Worm (Caenorhabditis elegans) whole organism, L2 larva: ENCODE results near the gene mdf-1.

Experiments used
- C34F6.9 ChIP-seq: fragments of 150-350 bp; optimal IDR thresholded peaks from 2 replicates; lab custom pipeline; 2014; ENCODE audit warnings: missing biosample characterization, missing genetic modification characterization
- F13H6.1 ChIP-seq: sonication (generic microtip); optimal IDR thresholded peaks from 2 replicates; lab custom pipeline; 2016; ENCODE audit warnings: missing genetic modification characterization, missing compliant biosample characterization
- R02D3.7 ChIP-seq: fragments of 150-350 bp; optimal IDR thresholded peaks from 2 replicates; lab custom pipeline; 2014; ENCODE audit warnings: missing biosample characterization, missing genetic modification characterization
- Y55F3AM.14 ChIP-seq: fragments of 200-800 bp; sonication (Bioruptor generic); optimal IDR thresholded peaks from 2 replicates; lab custom pipeline; 2018; ENCODE audit warnings: mild to moderate bottlenecking, missing genetic modification characterization, missing compliant biosample characterization
- ZK546.5 ChIP-seq: sonication (generic microtip); optimal IDR thresholded peaks from 2 replicates; lab custom pipeline; 2017; ENCODE audit warnings: missing biosample characterization, missing genetic modification characterization
- alr-1 ChIP-seq: fragments of 150-350 bp; optimal IDR thresholded peaks from 2 replicates; lab custom pipeline; 2014; ENCODE audit warnings: missing biosample characterization, missing genetic modification characterization
- aly-2 ChIP-seq: fragments of 150-350 bp; optimal IDR thresholded peaks from 2 replicates; lab custom pipeline; 2014; ENCODE audit warnings: missing biosample characterization, missing genetic modification characterization
- ama-1 ChIP-seq: fragments of 150-350 bp; optimal IDR thresholded peaks from 2 replicates; lab custom pipeline; 2018; ENCODE audit warnings: inconsistent platforms
- blmp-1 ChIP-seq: sonication (generic microtip); optimal IDR thresholded peaks from 2 replicates; lab custom pipeline; 2017; ENCODE audit warnings: missing genetic modification characterization, mild to moderate bottlenecking, missing compliant biosample characterization, antibody characterized with exemption, moderate library complexity; ENCODE audit not compliant: insufficient read depth
- ceh-82 ChIP-seq: fragments of 150-350 bp; optimal IDR thresholded peaks from 2 replicates; lab custom pipeline; 2014; ENCODE audit warnings: missing biosample characterization, missing genetic modification characterization
- dmd-4 ChIP-seq: sonication (generic microtip); optimal IDR thresholded peaks from 2 replicates; lab custom pipeline; 2017; ENCODE audit warnings: missing biosample characterization, missing genetic modification characterization
- elt-3 ChIP-seq: sonication (generic microtip); optimal IDR thresholded peaks from 2 replicates; lab custom pipeline; 2017; ENCODE audit warnings: missing biosample characterization, missing genetic modification characterization
- fos-1 ChIP-seq: fragments of 150-350 bp; optimal IDR thresholded peaks from 2 replicates; lab custom pipeline; 2014; ENCODE audit warnings: missing biosample characterization, missing genetic modification characterization
- gmeb-1 ChIP-seq: fragments of 150-350 bp; optimal IDR thresholded peaks from 2 replicates; lab custom pipeline; 2014; ENCODE audit warnings: missing biosample characterization, missing genetic modification characterization
- lin-11 ChIP-seq: fragments of 150-350 bp; sonication (generic microtip); optimal IDR thresholded peaks from 2 replicates; lab custom pipeline; 2014; ENCODE audit warnings: missing biosample characterization, missing genetic modification characterization, inconsistent platforms, mixed read lengths
- lin-39 ChIP-seq: fragments of 150-350 bp; optimal IDR thresholded peaks from 2 replicates; lab custom pipeline; 2014; ENCODE audit warnings: missing biosample characterization, missing genetic modification reagents, missing genetic modification characterization
- lsy-2 ChIP-seq, 2 experiments: fragments of 150-350 bp in 1 of 2; sonication (generic microtip) in 1 of 2; optimal IDR thresholded peaks; 2 replicates each; lab custom pipeline; 2014 to 2017; ENCODE audit warnings: missing biosample characterization in 2 of 2, missing genetic modification characterization in 2 of 2
- mab-5 ChIP-seq: fragments of 150-350 bp; optimal IDR thresholded peaks from 2 replicates; lab custom pipeline; 2014; ENCODE audit warnings: missing biosample characterization, missing genetic modification characterization
- mbf-1 ChIP-seq: sonication (generic microtip); optimal IDR thresholded peaks from 2 replicates; lab custom pipeline; 2017; ENCODE audit warnings: missing biosample characterization, missing genetic modification characterization
- mdl-1 ChIP-seq, 2 experiments: fragments of 150-350 bp in 1 of 2; sonication (generic microtip) in 1 of 2; optimal IDR thresholded peaks; 2 replicates each; lab custom pipeline; 2017; ENCODE audit warnings: missing biosample characterization in 2 of 2, missing genetic modification characterization in 2 of 2
- nhr-10 ChIP-seq: sonication (generic microtip); optimal IDR thresholded peaks from 2 replicates; lab custom pipeline; 2017; ENCODE audit warnings: missing biosample characterization, missing genetic modification characterization
- nhr-12 ChIP-seq: fragments of 150-350 bp; optimal IDR thresholded peaks from 2 replicates; lab custom pipeline; 2014; ENCODE audit warnings: missing biosample characterization, missing genetic modification characterization
- nhr-129 ChIP-seq: fragments of 150-350 bp; optimal IDR thresholded peaks from 2 replicates; lab custom pipeline; 2014; ENCODE audit warnings: missing biosample characterization, missing genetic modification characterization
- nhr-23 ChIP-seq: fragments of 150-350 bp; optimal IDR thresholded peaks from 2 replicates; lab custom pipeline; 2014; ENCODE audit warnings: missing biosample characterization, missing genetic modification reagents, missing genetic modification characterization
- nhr-237 ChIP-seq: fragments of 150-350 bp; optimal IDR thresholded peaks from 2 replicates; lab custom pipeline; 2014; ENCODE audit warnings: missing biosample characterization, missing genetic modification characterization
- nhr-6 ChIP-seq: fragments of 150-350 bp; optimal IDR thresholded peaks from 2 replicates; lab custom pipeline; 2014; ENCODE audit warnings: missing biosample characterization, missing genetic modification characterization
- nhr-77 ChIP-seq: fragments of 150-350 bp; optimal IDR thresholded peaks from 2 replicates; lab custom pipeline; 2014; ENCODE audit warnings: missing biosample characterization, missing genetic modification characterization
- sma-3 ChIP-seq: sonication (generic microtip); optimal IDR thresholded peaks from 2 replicates; lab custom pipeline; 2016; ENCODE audit warnings: missing genetic modification reagents, missing genetic modification characterization, missing compliant biosample characterization
- sma-9 ChIP-seq, 2 experiments: fragments of 150-350 bp in 1 of 2; sonication (generic microtip) in 1 of 2; optimal IDR thresholded peaks; 2 replicates each; lab custom pipeline; 2014 to 2016; ENCODE audit warnings: missing genetic modification characterization in 2 of 2, mild to moderate bottlenecking in 1 of 2, missing biosample characterization in 1 of 2, missing compliant biosample characterization in 1 of 2, missing genetic modification reagents in 1 of 2, moderate library complexity in 1 of 2
- snpc-4 ChIP-seq: fragments of 150-350 bp; optimal IDR thresholded peaks from 2 replicates; lab custom pipeline; 2014; ENCODE audit warnings: missing biosample characterization, missing genetic modification characterization
- unc-39 ChIP-seq: fragments of 150-350 bp; optimal IDR thresholded peaks from 2 replicates; lab custom pipeline; 2014; ENCODE audit warnings: missing biosample characterization, missing genetic modification characterization
- unc-55 ChIP-seq: fragments of 150-350 bp; sonication (generic microtip); optimal IDR thresholded peaks from 3 replicates; lab custom pipeline; 2014; ENCODE audit warnings: missing biosample characterization, missing genetic modification reagents, missing genetic modification characterization
- zag-1 ChIP-seq: fragments of 150-350 bp; optimal IDR thresholded peaks from 2 replicates; lab custom pipeline; 2014; ENCODE audit warnings: missing biosample characterization, missing genetic modification characterization
- ztf-1 ChIP-seq: fragments of 200-800 bp; sonication (Bioruptor generic); conservative IDR thresholded peaks from 2 replicates; pipeline ENCODE4 v1.3.6; 2022; ENCODE audit warnings: missing genetic modification characterization, missing compliant biosample characterization

Gene mdf-1

ce11 chrV:9545238-9545709 lies 1.2 kb upstream of the mdf-1 start, which contains the start of the genes his-35 and his-41 (continued):
- no peak for TF ChIP-seq nhr-12 (tag; lab: Kevin White, UChicago)
- peak; percentile 74 for TF ChIP-seq C34F6.9 (tag; lab: Kevin White, UChicago)
- no peak for TF ChIP-seq ztf-1 (GFP tag; lab: Robert Waterston, UW)
- peak; percentile 50 for TF ChIP-seq sma-3 (GFP tag; lab: Kevin White, UChicago)
- TF ChIP-seq nhr-77 (tag; lab: Kevin White, UChicago) = no peak

- TF ChIP-seq snpc-4 (no peak), nhr-237 (tag; lab: Kevin White, UChicago) (no peak), blmp-1 (tag; lab: Kevin White, UChicago) (no peak), mab-5 (no peak), elt-3 (tag; lab: Kevin White, UChicago) (no peak), unc-39 (tag; lab: Kevin White, UChicago) (no peak), ama-1 (lab: Kevin White, UChicago) (no peak), ceh-82 (no peak), mdl-1 (tag; optimal IDR thresholded peaks at IDR 0.05; lab: Kevin White, UChicago) (no peak), nhr-10 (tag; lab: Kevin White, UChicago) (no peak), sma-9 (GFP tag; optimal IDR thresholded peaks at IDR 0.05; lab: Kevin White, UChicago) (no peak), sma-9 (tag; optimal IDR thresholded peaks at IDR 0.05; lab: Kevin White, UChicago) (no peak), aly-2 (no peak), dmd-4 (no peak), lin-11 (tag; lab: Kevin White, UChicago) (no peak), C34F6.9 (tag; lab: Kevin White, UChicago) (no peak), zag-1 (tag; lab: Kevin White, UChicago) (no peak), alr-1 (no peak)
Measured at ce11 chrV:9541506-9541905, 2.5 kb downstream of the mdf-1 start, which contains the start of gene C50F4.16. TSS of gene C50F4.16 (minus strand) at chrV:9541606.

- no peak for TF ChIP-seq mbf-1
- no peak for TF ChIP-seq nhr-12 (tag; lab: Kevin White, UChicago)
Measured at ce11 chrV:9539638-9540037, 4.4 kb downstream of the mdf-1 start, which contains the start of gene C50F4.12. TSS of gene C50F4.12 (minus strand) at chrV:9539738.

DNA sequence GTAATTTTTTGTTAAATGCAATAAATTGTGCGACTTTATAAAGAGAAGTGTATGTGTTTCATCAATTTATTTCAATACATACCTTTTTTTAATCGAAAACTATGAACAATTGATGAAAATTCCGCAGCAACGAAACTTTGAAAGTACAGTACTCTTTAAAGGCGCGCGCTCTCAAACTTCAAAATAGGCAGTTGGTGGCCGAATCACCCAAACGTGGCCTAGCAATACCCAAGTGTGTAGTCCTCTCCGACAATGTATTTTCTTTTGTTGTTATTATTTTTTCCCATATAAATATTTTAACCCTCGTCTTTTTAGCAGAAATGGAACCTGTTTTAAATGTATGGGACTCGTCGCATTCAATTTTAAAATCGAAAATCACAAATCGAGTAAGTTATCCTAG lies 7.5 kb downstream of the mdf-1 start, which contains the start of gene C50F4.4:
Gene C50F4.4 (plus strand): TSS at position 267 of the 400 bp plus-strand sequence.
- TF ChIP-seq nhr-23 (tag; lab: Kevin White, UChicago) (no peak), gmeb-1 (tag; lab: Kevin White, UChicago) (peak; percentile 33), C34F6.9 (tag; lab: Kevin White, UChicago) (peak; percentile 58), sma-3 (GFP tag; lab: Kevin White, UChicago) (peak; percentile 30), nhr-237 (tag; lab: Kevin White, UChicago) (no peak), lsy-2 (tag; optimal IDR thresholded peaks at IDR 0.05; lab: Kevin White, UChicago) (peak in 1 of 2 experiments; percentile 17), nhr-6 (tag; lab: Kevin White, UChicago) (no peak), F13H6.1 (tag; lab: Kevin White, UChicago) (peak; percentile 26), fos-1 (tag; lab: Kevin White, UChicago) (peak; percentile 15), sma-9 (GFP tag; optimal IDR thresholded peaks at IDR 0.05; lab: Kevin White, UChicago) (peak; percentile 58), sma-9 (tag; optimal IDR thresholded peaks at IDR 0.05; lab: Kevin White, UChicago) (no peak)

- no peak for TF ChIP-seq C34F6.9 (tag; lab: Kevin White, UChicago)
- no peak for TF ChIP-seq nhr-6 (tag; lab: Kevin White, UChicago)
- TF ChIP-seq nhr-10 (tag; lab: Kevin White, UChicago) = no peak
- no peak for TF ChIP-seq ZK546.5 (tag; lab: Kevin White, UChicago)
- TF ChIP-seq unc-55 (GFP tag; lab: Kevin White, UChicago) = no peak
- TF ChIP-seq Y55F3AM.14 = no peak
- TF ChIP-seq aly-2 = no peak
- no peak for TF ChIP-seq lin-39 (tag; lab: Kevin White, UChicago)
- no peak for TF ChIP-seq ama-1 (lab: Kevin White, UChicago)
- no peak for TF ChIP-seq ztf-1 (GFP tag; lab: Robert Waterston, UW)
- TF ChIP-seq R02D3.7 (tag; lab: Kevin White, UChicago) = no peak
- no peak for TF ChIP-seq dmd-4
- TF ChIP-seq nhr-23 (tag; lab: Kevin White, UChicago) = no peak
- no peak for TF ChIP-seq nhr-129
- no peak for TF ChIP-seq mab-5
Measured at ce11 chrV:9534621-9535020, 9.4 kb downstream of the mdf-1 start, which contains the start of gene tag-329. TSS of gene tag-329 (plus strand) at chrV:9534921.
